Worm (Caenorhabditis elegans): ENCODE data around the gene ant-1.1.

ce11 chrIII:13423414-13423813 is 39.5 kb upstream of the ant-1.1 start, which contains the start of gene exo-1:
- TF ChIP-seq hlh-4 (tag; optimal IDR thresholded peaks at IDR 0.05) (no peak), blmp-1 (tag; optimal IDR thresholded peaks at IDR 0.05) (peak; percentile 82), unc-86 (tag; optimal IDR thresholded peaks at IDR 0.05) (no peak), nhr-11 (tag; optimal IDR thresholded peaks at IDR 0.05) (no peak), mdl-1 (tag; optimal IDR thresholded peaks at IDR 0.05) (peak in 1 of 2 experiments; percentile 18), nhr-20 (tag; optimal IDR thresholded peaks at IDR 0.05) (peak; percentile 43), ztf-11 (tag; optimal IDR thresholded peaks at IDR 0.05) (peak in 1 of 2 experiments; percentile 35), alr-1 (tag; optimal IDR thresholded peaks at IDR 0.05; ENCODE audit: borderline replicate concordance) (no peak), tbx-2 (tag; optimal IDR thresholded peaks at IDR 0.05) (peak; percentile 2), sup-37 (GFP tag; optimal IDR thresholded peaks at IDR 0.05) (no peak), lsy-2 (tag; optimal IDR thresholded peaks at IDR 0.05) (peak; percentile 40 to 89), nhr-12 (tag; optimal IDR thresholded peaks at IDR 0.05) (no peak), lin-39 (tag; optimal IDR thresholded peaks at IDR 0.05) (no peak)
